Fruit fly (Drosophila melanogaster) whole organism, prepupa: ENCODE measurements around the gene Kif19A.

Source experiments
- CG10669 ChIP-seq: fragments of 200-800 bp; sonication (Bioruptor generic); optimal IDR thresholded peaks from 3 replicates; lab custom pipeline; 2018; ENCODE audit warnings: missing biosample characterization, mild to moderate bottlenecking, missing genetic modification characterization, moderate library complexity
- CG11294 ChIP-seq: fragments of 200-800 bp; sonication (Bioruptor generic); IDR thresholded peaks from 2 replicates; pipeline ENCODE4 v1.3.6; 2022; ENCODE audit warnings: missing biosample characterization, missing genetic modification characterization
- CG11762 ChIP-seq: fragments of 200-800 bp; sonication (Bioruptor generic); optimal IDR thresholded peaks from 3 replicates; lab custom pipeline; 2016; ENCODE audit warnings: missing biosample characterization, missing genetic modification characterization; ENCODE audit not compliant: insufficient read depth
- CG11902 ChIP-seq: fragments of 200-800 bp; sonication (Bioruptor generic); optimal IDR thresholded peaks from 3 replicates; lab custom pipeline; 2016; ENCODE audit warnings: missing biosample characterization, missing genetic modification characterization
- CG1621 ChIP-seq: fragments of 200-800 bp; sonication (Bioruptor generic); optimal IDR thresholded peaks from 3 replicates; lab custom pipeline; 2018; ENCODE audit warnings: missing biosample characterization, mild to moderate bottlenecking, missing genetic modification characterization
- CG16779 ChIP-seq: fragments of 200-800 bp; sonication (Bioruptor generic); optimal IDR thresholded peaks from 3 replicates; lab custom pipeline; 2017; ENCODE audit warnings: missing biosample characterization, mild to moderate bottlenecking, missing genetic modification characterization
- CG3032 ChIP-seq: fragments of 200-800 bp; optimal IDR thresholded peaks from 2 replicates; lab custom pipeline; 2019; ENCODE audit warnings: missing biosample characterization, mild to moderate bottlenecking, missing genetic modification characterization, moderate library complexity
- CG31627 ChIP-seq: fragments of 200-800 bp; sonication (Bioruptor generic); optimal IDR thresholded peaks from 3 replicates; lab custom pipeline; 2016; ENCODE audit warnings: missing biosample characterization, missing genetic modification characterization
- CG34406 ChIP-seq: fragments of 200-800 bp; sonication (Bioruptor generic); optimal IDR thresholded peaks from 3 replicates; lab custom pipeline; 2016; ENCODE audit warnings: missing biosample characterization, missing genetic modification characterization
- CG4318 ChIP-seq: fragments of 200-800 bp; sonication (Bioruptor generic); optimal IDR thresholded peaks from 3 replicates; lab custom pipeline; 2017; ENCODE audit warnings: missing biosample characterization, mild to moderate bottlenecking, missing genetic modification characterization
- CG6163 ChIP-seq: fragments of 200-800 bp; sonication (Bioruptor generic); IDR thresholded peaks from 3 replicates; pipeline ENCODE4 v1.3.6; 2022; ENCODE audit warnings: missing biosample characterization, missing genetic modification characterization
- CG6276 ChIP-seq: fragments of 200-800 bp; sonication (Bioruptor generic); optimal IDR thresholded peaks from 2 replicates; lab custom pipeline; 2017; ENCODE audit warnings: missing biosample characterization, mild to moderate bottlenecking, missing genetic modification characterization
- CG6792 ChIP-seq: fragments of 200-800 bp; sonication (Bioruptor generic); optimal IDR thresholded peaks from 3 replicates; lab custom pipeline; 2016; ENCODE audit warnings: missing biosample characterization, missing genetic modification characterization
- CG6808 ChIP-seq: fragments of 200-800 bp; sonication (Bioruptor generic); optimal IDR thresholded peaks from 3 replicates; lab custom pipeline; 2017; ENCODE audit warnings: missing biosample characterization, missing genetic modification characterization, mild to moderate bottlenecking, moderate library complexity, missing genetic modification reagents
- Eip75B ChIP-seq: fragments of 200-800 bp; sonication (Bioruptor generic); optimal IDR thresholded peaks from 3 replicates; lab custom pipeline; 2016; ENCODE audit warnings: missing biosample characterization, missing genetic modification characterization
- Eip78C ChIP-seq: fragments of 200-800 bp; sonication (Bioruptor generic); peaks from one replicate; lab custom pipeline; 2016; ENCODE audit warnings: missing biosample characterization, missing genetic modification characterization
- Ets21C ChIP-seq: fragments of 200-800 bp; sonication (Bioruptor generic); optimal IDR thresholded peaks from 3 replicates; lab custom pipeline; 2016; ENCODE audit warnings: missing biosample characterization, missing genetic modification characterization
- Ets96B ChIP-seq: fragments of 200-800 bp; optimal IDR thresholded peaks from 2 replicates; lab custom pipeline; 2019; ENCODE audit warnings: missing biosample characterization, mild to moderate bottlenecking, missing genetic modification characterization, moderate library complexity
- Gug ChIP-seq: fragments of 200-800 bp; sonication (Bioruptor generic); IDR thresholded peaks from 2 replicates; pipeline ENCODE4 v1.3.6; 2022; ENCODE audit warnings: missing biosample characterization, missing genetic modification characterization
- Hr38 ChIP-seq: sonication (Bioruptor generic); optimal IDR thresholded peaks from 2 replicates; lab custom pipeline; 2016; ENCODE audit warnings: missing biosample characterization, missing genetic modification characterization
- Hr4 ChIP-seq: fragments of 200-800 bp; sonication (Bioruptor generic); optimal IDR thresholded peaks from 3 replicates; lab custom pipeline; 2016; ENCODE audit warnings: missing biosample characterization, missing genetic modification characterization
- Lpt ChIP-seq: fragments of 200-800 bp; sonication (Bioruptor generic); optimal IDR thresholded peaks from 3 replicates; lab custom pipeline; 2016; ENCODE audit warnings: missing biosample characterization, missing genetic modification characterization
- Met ChIP-seq: fragments of 200-800 bp; sonication (Bioruptor generic); optimal IDR thresholded peaks from 3 replicates; lab custom pipeline; 2016; ENCODE audit warnings: missing biosample characterization, missing genetic modification characterization
- OdsH ChIP-seq: fragments of 200-800 bp; sonication (Bioruptor generic); optimal IDR thresholded peaks from 3 replicates; lab custom pipeline; 2016; ENCODE audit warnings: missing biosample characterization, missing genetic modification characterization
- Smox ChIP-seq: fragments of 200-800 bp; sonication (Bioruptor generic); optimal IDR thresholded peaks from 3 replicates; lab custom pipeline; 2016; ENCODE audit warnings: missing biosample characterization, missing genetic modification characterization
- Sox102F ChIP-seq: fragments of 200-800 bp; sonication (Bioruptor generic); optimal IDR thresholded peaks from 2 replicates; lab custom pipeline; 2016; ENCODE audit warnings: missing biosample characterization, mild to moderate bottlenecking, missing genetic modification characterization
- Sox14 ChIP-seq: fragments of 200-800 bp; sonication (Bioruptor generic); optimal IDR thresholded peaks from 3 replicates; lab custom pipeline; 2016; ENCODE audit warnings: missing biosample characterization, missing genetic modification characterization
- Sox15 ChIP-seq: fragments of 200-800 bp; sonication (Bioruptor generic); optimal IDR thresholded peaks from 3 replicates; lab custom pipeline; 2016; ENCODE audit warnings: missing biosample characterization, missing genetic modification characterization
- achi ChIP-seq: fragments of 200-800 bp; sonication (Bioruptor generic); optimal IDR thresholded peaks from 3 replicates; lab custom pipeline; 2016; ENCODE audit warnings: missing biosample characterization, missing genetic modification characterization
- acj6 ChIP-seq: fragments of 200-800 bp; sonication (Bioruptor generic); optimal IDR thresholded peaks from 3 replicates; lab custom pipeline; 2016; ENCODE audit warnings: missing biosample characterization, missing genetic modification characterization
- cyc ChIP-seq: fragments of 200-800 bp; sonication (Bioruptor generic); optimal IDR thresholded peaks from 3 replicates; lab custom pipeline; 2016; ENCODE audit warnings: missing biosample characterization, missing genetic modification characterization
- dsx ChIP-seq: fragments of 200-800 bp; optimal IDR thresholded peaks from 3 replicates; lab custom pipeline; 2019; ENCODE audit warnings: missing biosample characterization, mild to moderate bottlenecking, missing genetic modification characterization, moderate library complexity; ENCODE audit not compliant: poor library complexity, severe bottlenecking
- esn ChIP-seq: fragments of 200-800 bp; sonication (Bioruptor generic); optimal IDR thresholded peaks from 2 replicates; lab custom pipeline; 2016; ENCODE audit warnings: missing biosample characterization, mild to moderate bottlenecking, missing genetic modification characterization, moderate library complexity
- fd59A ChIP-seq: fragments of 200-800 bp; sonication (Bioruptor generic); optimal IDR thresholded peaks from 2 replicates; lab custom pipeline; 2017; ENCODE audit warnings: missing biosample characterization, mild to moderate bottlenecking, missing genetic modification characterization, missing genetic modification reagents
- fkh ChIP-seq: fragments of 200-800 bp; sonication (Bioruptor generic); optimal IDR thresholded peaks from 3 replicates; lab custom pipeline; 2017; ENCODE audit warnings: missing biosample characterization, mild to moderate bottlenecking, missing genetic modification characterization, moderate library complexity
- net ChIP-seq: fragments of 200-800 bp; sonication (Bioruptor generic); optimal IDR thresholded peaks from 3 replicates; lab custom pipeline; 2016; ENCODE audit warnings: missing biosample characterization, missing genetic modification characterization
- pdm3 ChIP-seq: fragments of 200-800 bp; sonication (Bioruptor generic); optimal IDR thresholded peaks from 3 replicates; lab custom pipeline; 2016; ENCODE audit warnings: missing biosample characterization, missing genetic modification characterization
- salr ChIP-seq, 2 experiments: fragments of 200-800 bp; sonication (Bioruptor generic); optimal IDR thresholded peaks; 3 replicates each; lab custom pipeline; 2016 to 2018; ENCODE audit warnings: missing biosample characterization in 2 of 2, missing genetic modification characterization in 2 of 2, mild to moderate bottlenecking in 1 of 2
- spab ChIP-seq: fragments of 200-800 bp; sonication (Bioruptor generic); optimal IDR thresholded peaks from 2 replicates; lab custom pipeline; 2017; ENCODE audit warnings: missing biosample characterization, mild to moderate bottlenecking, missing genetic modification characterization, missing genetic modification reagents
- ss ChIP-seq, 2 experiments: fragments of 200-800 bp; sonication (Bioruptor generic); optimal IDR thresholded peaks; 2 replicates in 1 of 2; 3 replicates in 1 of 2; lab custom pipeline; 2017 to 2018; ENCODE audit warnings: mild to moderate bottlenecking in 2 of 2, missing biosample characterization in 2 of 2, missing genetic modification characterization in 2 of 2, moderate library complexity in 1 of 2
- svp ChIP-seq: fragments of 200-800 bp; sonication (Bioruptor generic); peaks from one replicate; lab custom pipeline; 2016; ENCODE audit warnings: missing biosample characterization, missing genetic modification characterization
- vri ChIP-seq: fragments of 200-800 bp; sonication (Bioruptor generic); optimal IDR thresholded peaks from 3 replicates; lab custom pipeline; 2016; ENCODE audit warnings: missing biosample characterization, mild to moderate bottlenecking, missing genetic modification characterization

Kif19A gene

dm6 chr3R:14088157-14088556 lies 30.1 kb downstream of the Kif19A start:
- TF ChIP-seq CG34406 (no peak), svp (GFP tag; lab: Kevin White, UChicago) (peak; percentile 73), dsx (peak; percentile 58), ss (GFP tag; optimal IDR thresholded peaks at IDR 0.05; lab: Kevin White, UChicago) (peak; percentile 3 to 42), cyc (GFP tag; lab: Kevin White, UChicago) (no peak), CG11294 (GFP tag; lab: Robert Waterston, UW) (no peak), Eip78C (GFP tag; lab: Kevin White, UChicago) (peak; percentile 66)

- no peak for TF ChIP-seq CG6808 (GFP tag; lab: Kevin White, UChicago)
- no peak for TF ChIP-seq CG16779 (tag; lab: Kevin White, UChicago)
- peak; percentile 2 for TF ChIP-seq Ets96B (tag; lab: Kevin White, UChicago)
- peak; percentile 55 for TF ChIP-seq Eip78C (GFP tag; lab: Kevin White, UChicago)
- no peak for TF ChIP-seq CG11762 (GFP tag; lab: Kevin White, UChicago)
- TF ChIP-seq, all 60 proteins: peak for 2
Measured at dm6 chr3R:14085555-14085954, 32.7 kb downstream of the Kif19A start.

dm6 chr3R:14081526-14081925 lies 36.7 kb downstream of the Kif19A start:
- no peak for TF ChIP-seq salr (GFP tag; optimal IDR thresholded peaks at IDR 0.05; lab: Kevin White, UChicago)
- TF ChIP-seq CG34406: no peak
- no peak for TF ChIP-seq acj6 (GFP tag; lab: Kevin White, UChicago)
- TF ChIP-seq Lpt (GFP tag; lab: Kevin White, UChicago): no peak
- TF ChIP-seq fd59A (GFP tag; lab: Kevin White, UChicago): no peak
- TF ChIP-seq vri (GFP tag; lab: Kevin White, UChicago): no peak
- TF ChIP-seq CG11762 (GFP tag; lab: Kevin White, UChicago): no peak
- TF ChIP-seq CG11902 (GFP tag; lab: Kevin White, UChicago): no peak
- TF ChIP-seq fkh: no peak
- TF ChIP-seq Ets21C: no peak
- TF ChIP-seq svp (GFP tag; lab: Kevin White, UChicago): no peak
- TF ChIP-seq Met (GFP tag; lab: Kevin White, UChicago): no peak

dm6 chr3R:14077026-14077425 lies 41.2 kb downstream of the Kif19A start:
- peak; percentile 64 for TF ChIP-seq cyc (GFP tag; lab: Kevin White, UChicago)
- TF ChIP-seq CG11294 (GFP tag; lab: Robert Waterston, UW): peak; percentile 16; the same call in 1 of the 2 replicates
- peak; percentile 48 for TF ChIP-seq Lpt (GFP tag; lab: Kevin White, UChicago)
- peak; percentile 28 for TF ChIP-seq esn (GFP tag; lab: Kevin White, UChicago)
- TF ChIP-seq acj6 (GFP tag; lab: Kevin White, UChicago): peak; percentile 49
- peak; percentile 42 for TF ChIP-seq pdm3 (GFP tag; lab: Kevin White, UChicago)
- no peak for TF ChIP-seq Hr38 (GFP tag; lab: Kevin White, UChicago)
- peak; percentile 70 for TF ChIP-seq CG10669
- TF ChIP-seq Sox102F (GFP tag; lab: Kevin White, UChicago): peak; percentile 19
- no peak for TF ChIP-seq salr (GFP tag; optimal IDR thresholded peaks at IDR 0.05; lab: Kevin White, UChicago)
- TF ChIP-seq CG6808 (GFP tag; lab: Kevin White, UChicago): peak; percentile 55
- TF ChIP-seq CG11762 (GFP tag; lab: Kevin White, UChicago): peak; percentile 48
- TF ChIP-seq CG6163: peak; percentile 83
- peak; percentile 40 for TF ChIP-seq Gug
- peak; percentile 42 for TF ChIP-seq spab (GFP tag; lab: Kevin White, UChicago)
- peak; percentile 51 for TF ChIP-seq Hr4 (GFP tag; lab: Kevin White, UChicago)
- peak; percentile 29 for TF ChIP-seq dsx
- peak; percentile 6 for TF ChIP-seq CG31627 (GFP tag; lab: Kevin White, UChicago)
- TF ChIP-seq svp (GFP tag; lab: Kevin White, UChicago): peak; percentile 64
- peak; percentile 59 for TF ChIP-seq Ets96B (tag; lab: Kevin White, UChicago)
- peak; percentile 64 for TF ChIP-seq Eip75B (GFP tag; lab: Kevin White, UChicago)
- peak; percentile 56 for TF ChIP-seq OdsH (GFP tag; lab: Kevin White, UChicago)
- TF ChIP-seq CG6276 (GFP tag; lab: Kevin White, UChicago): no peak
- peak; percentile 48 for TF ChIP-seq CG6792
- peak; percentile 21 for TF ChIP-seq fd59A (GFP tag; lab: Kevin White, UChicago)
- TF ChIP-seq achi (GFP tag; lab: Kevin White, UChicago): peak; percentile 56
- no peak for TF ChIP-seq fkh
- TF ChIP-seq ss (GFP tag; optimal IDR thresholded peaks at IDR 0.05; lab: Kevin White, UChicago): peak in 1 of 2 experiments; percentile 43
- no peak for TF ChIP-seq Smox (GFP tag; lab: Kevin White, UChicago)
- peak; percentile 48 for TF ChIP-seq net (GFP tag; lab: Kevin White, UChicago)
- no peak for TF ChIP-seq Ets21C
- no peak for TF ChIP-seq CG4318
- peak; percentile 40 for TF ChIP-seq CG3032
- peak; percentile 45 for TF ChIP-seq CG11902 (GFP tag; lab: Kevin White, UChicago)
- TF ChIP-seq Sox15 (GFP tag; lab: Kevin White, UChicago): no peak
- peak; percentile 25 for TF ChIP-seq Sox14 (GFP tag; lab: Kevin White, UChicago)
- TF ChIP-seq CG1621 (tag; lab: Kevin White, UChicago): peak; percentile 28
